Worm (Caenorhabditis elegans) whole organism, early embryonic: Measurements from ENCODE around the gene C03B1.4.

Experiments used
- B0310.2 ChIP-seq: sonication (generic microtip); optimal IDR thresholded peaks from 2 replicates; lab custom pipeline; 2016; ENCODE audit warnings: mild to moderate bottlenecking, missing genetic modification characterization, missing compliant biosample characterization
- F13C5.2 ChIP-seq: sonication (generic microtip); optimal IDR thresholded peaks from 2 replicates; lab custom pipeline; 2017; ENCODE audit warnings: mild to moderate bottlenecking, missing genetic modification characterization, inconsistent platforms, missing compliant biosample characterization
- aly-1 ChIP-seq: sonication (generic microtip); optimal IDR thresholded peaks from 2 replicates; lab custom pipeline; 2016; ENCODE audit warnings: missing genetic modification characterization, missing compliant biosample characterization
- ama-1 ChIP-seq: fragments of 150-350 bp; optimal IDR thresholded peaks from 2 replicates; lab custom pipeline; 2014
- ceh-13 ChIP-seq: fragments of 200-800 bp; sonication (Bioruptor generic); optimal IDR thresholded peaks from 2 replicates; lab custom pipeline; 2018; ENCODE audit warnings: mild to moderate bottlenecking, missing genetic modification characterization, missing compliant biosample characterization
- ceh-36 ChIP-seq: sonication (generic microtip); optimal IDR thresholded peaks from 2 replicates; lab custom pipeline; 2016; ENCODE audit warnings: missing genetic modification characterization, inconsistent platforms, missing compliant biosample characterization
- ets-7 ChIP-seq: sonication (generic microtip); optimal IDR thresholded peaks from 2 replicates; lab custom pipeline; 2016; ENCODE audit warnings: missing genotype, missing genetic modification characterization, missing compliant biosample characterization
- flt-1 ChIP-seq: fragments of 200-800 bp; sonication (Bioruptor generic); IDR thresholded peaks from 2 replicates; pipeline ENCODE4 v1.3.6; 2022; ENCODE audit warnings: missing genetic modification characterization, missing compliant biosample characterization
- hmbx-1 ChIP-seq: sonication (generic microtip); optimal IDR thresholded peaks from 2 replicates; lab custom pipeline; 2016; ENCODE audit warnings: mild to moderate bottlenecking, missing genetic modification characterization, missing compliant biosample characterization
- hmg-4 ChIP-seq: fragments of 200-800 bp; sonication (Bioruptor generic); optimal IDR thresholded peaks from 2 replicates; lab custom pipeline; 2018; ENCODE audit warnings: mild to moderate bottlenecking, missing genetic modification characterization, missing compliant biosample characterization
- hnd-1 ChIP-seq: sonication (generic microtip); optimal IDR thresholded peaks from 2 replicates; lab custom pipeline; 2016; ENCODE audit warnings: missing genetic modification characterization, missing compliant biosample characterization
- pes-1 ChIP-seq: fragments of 200-800 bp; sonication (Bioruptor generic); IDR thresholded peaks from 2 replicates; pipeline ENCODE4 v1.3.6; 2022; ENCODE audit warnings: missing genetic modification reagents, missing genetic modification characterization, missing compliant biosample characterization
- scrt-1 ChIP-seq: fragments of 200-800 bp; sonication (Bioruptor generic); IDR thresholded peaks from 2 replicates; pipeline ENCODE4 v1.3.6; 2022; ENCODE audit warnings: missing genetic modification characterization, missing compliant biosample characterization
- sea-1 ChIP-seq: fragments of 200-800 bp; sonication (Bioruptor generic); conservative IDR thresholded peaks from 2 replicates; pipeline ENCODE4 v1.3.6; 2022; ENCODE audit warnings: missing genetic modification characterization, missing compliant biosample characterization
- tbx-11 ChIP-seq: fragments of 200-800 bp; sonication (Bioruptor generic); IDR thresholded peaks from 2 replicates; pipeline ENCODE4 v1.3.6; 2022; ENCODE audit warnings: missing genetic modification characterization, missing compliant biosample characterization
- tbx-37 ChIP-seq: fragments of 200-800 bp; sonication (Bioruptor generic); conservative IDR thresholded peaks from 2 replicates; pipeline ENCODE4 v1.3.6; 2022; ENCODE audit warnings: missing genetic modification reagents, missing genetic modification characterization, missing compliant biosample characterization
- tra-4 ChIP-seq: sonication (generic microtip); optimal IDR thresholded peaks from 2 replicates; lab custom pipeline; 2017; ENCODE audit warnings: missing genetic modification characterization, missing compliant biosample characterization

The C03B1.4 gene

DNA sequence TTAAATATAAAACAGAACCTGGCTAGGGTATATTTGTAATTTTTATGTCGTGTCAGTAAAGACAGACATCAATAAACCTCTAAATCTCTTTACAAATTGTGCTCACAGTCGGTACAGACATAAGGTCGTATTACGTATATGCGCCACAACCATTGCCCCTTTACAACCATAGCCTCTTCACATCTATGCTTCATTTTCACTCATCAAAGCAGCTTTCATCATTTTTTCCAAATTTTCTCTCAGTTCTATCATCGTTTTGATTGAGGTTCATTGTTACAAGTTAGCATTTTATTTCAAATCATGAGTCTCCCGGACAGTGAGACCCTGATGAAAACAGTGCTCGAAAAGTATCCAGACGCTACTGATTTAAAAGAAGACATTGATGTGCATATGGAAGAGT, at the start of gene C03B1.4:
Gene C03B1.4 (plus strand): TSS at position 301 of the 400 bp plus-strand sequence.
- TF ChIP-seq scrt-1 (GFP tag; lab: Robert Waterston, UW) (no peak), hmbx-1 (no peak), aly-1 (tag; lab: Kevin White, UChicago) (no peak), F13C5.2 (tag; lab: Kevin White, UChicago) (no peak), tbx-37 (GFP tag; lab: Robert Waterston, UW) (no peak), hnd-1 (tag; lab: Kevin White, UChicago) (no peak), sea-1 (GFP tag; lab: Robert Waterston, UW) (no peak), tbx-11 (no peak), hmg-4 (GFP tag; lab: Kevin White, UChicago) (no peak), ceh-13 (GFP tag; lab: Kevin White, UChicago) (no peak), tra-4 (tag; lab: Kevin White, UChicago) (no peak), ets-7 (no peak), ama-1 (no peak), pes-1 (GFP tag; lab: Robert Waterston, UW) (no peak), B0310.2 (no peak), ceh-36 (tag; lab: Kevin White, UChicago) (no peak), flt-1 (GFP tag; lab: Robert Waterston, UW) (no peak)

DNA sequence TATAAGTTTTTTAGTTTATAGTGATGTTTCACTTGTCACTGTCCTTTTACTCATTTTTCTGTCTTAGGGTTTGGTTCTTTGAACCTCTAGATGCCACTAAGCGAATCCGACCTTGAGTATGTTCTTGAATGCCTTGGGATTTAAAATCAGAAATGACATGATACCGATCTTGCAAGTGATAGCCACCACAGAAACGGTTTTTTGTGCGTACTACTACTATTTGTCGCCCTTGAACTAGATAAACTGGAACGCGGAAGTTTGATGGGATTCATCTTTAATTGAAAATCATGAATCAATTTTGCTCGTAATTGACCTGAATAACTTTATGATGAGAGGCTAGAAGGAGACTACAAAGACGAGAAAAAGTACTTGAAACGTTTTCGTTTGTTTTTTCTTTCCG, 45.5 kb upstream of the C03B1.4 start:
- TF ChIP-seq ceh-36 (tag; lab: Kevin White, UChicago): no peak
- TF ChIP-seq pes-1 (GFP tag; lab: Robert Waterston, UW): no peak
- TF ChIP-seq ama-1: no peak
- TF ChIP-seq ets-7: no peak
- TF ChIP-seq tbx-11: no peak
- TF ChIP-seq hmg-4 (GFP tag; lab: Kevin White, UChicago): no peak
- no peak for TF ChIP-seq flt-1 (GFP tag; lab: Robert Waterston, UW)
- TF ChIP-seq ceh-13 (GFP tag; lab: Kevin White, UChicago): no peak
- TF ChIP-seq tbx-37 (GFP tag; lab: Robert Waterston, UW): no peak
- no peak for TF ChIP-seq F13C5.2 (tag; lab: Kevin White, UChicago)
- no peak for TF ChIP-seq scrt-1 (GFP tag; lab: Robert Waterston, UW)

DNA sequence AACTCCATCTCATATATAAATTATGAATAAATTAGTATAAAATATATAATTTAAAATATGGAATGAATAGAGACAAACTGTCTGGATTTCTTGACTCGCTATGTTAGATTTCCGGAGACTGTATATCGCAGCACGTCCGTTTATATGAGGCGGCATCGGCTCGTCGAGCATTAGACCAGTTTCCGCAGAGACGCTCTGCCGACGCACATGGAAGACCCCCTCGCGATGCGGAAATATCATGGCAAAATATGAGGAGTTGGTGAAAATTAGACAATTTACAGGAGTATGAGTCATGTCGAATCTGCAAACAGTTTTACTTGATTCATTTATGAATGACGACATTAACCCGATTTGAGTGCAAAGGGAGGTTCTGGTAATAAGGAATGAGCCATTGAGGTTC, 44.8 kb upstream of the C03B1.4 start, which contains the start of gene chtb-3:
Gene chtb-3 (minus strand): TSS at position 101 of the 400 bp plus-strand sequence.
- TF ChIP-seq B0310.2: no peak
- TF ChIP-seq flt-1 (GFP tag; lab: Robert Waterston, UW): no peak
- TF ChIP-seq tra-4 (tag; lab: Kevin White, UChicago): no peak
- TF ChIP-seq scrt-1 (GFP tag; lab: Robert Waterston, UW): no peak
- no peak for TF ChIP-seq tbx-37 (GFP tag; lab: Robert Waterston, UW)
- no peak for TF ChIP-seq ceh-13 (GFP tag; lab: Kevin White, UChicago)
- no peak for TF ChIP-seq F13C5.2 (tag; lab: Kevin White, UChicago)
- TF ChIP-seq aly-1 (tag; lab: Kevin White, UChicago): no peak
- no peak for TF ChIP-seq pes-1 (GFP tag; lab: Robert Waterston, UW)
- TF ChIP-seq ceh-36 (tag; lab: Kevin White, UChicago): no peak
- no peak for TF ChIP-seq ets-7
- TF ChIP-seq hnd-1 (tag; lab: Kevin White, UChicago): no peak
- no peak for TF ChIP-seq ama-1
- TF ChIP-seq hmg-4 (GFP tag; lab: Kevin White, UChicago): no peak
- no peak for TF ChIP-seq tbx-11
- no peak for TF ChIP-seq hmbx-1
- no peak for TF ChIP-seq sea-1 (GFP tag; lab: Robert Waterston, UW)

DNA sequence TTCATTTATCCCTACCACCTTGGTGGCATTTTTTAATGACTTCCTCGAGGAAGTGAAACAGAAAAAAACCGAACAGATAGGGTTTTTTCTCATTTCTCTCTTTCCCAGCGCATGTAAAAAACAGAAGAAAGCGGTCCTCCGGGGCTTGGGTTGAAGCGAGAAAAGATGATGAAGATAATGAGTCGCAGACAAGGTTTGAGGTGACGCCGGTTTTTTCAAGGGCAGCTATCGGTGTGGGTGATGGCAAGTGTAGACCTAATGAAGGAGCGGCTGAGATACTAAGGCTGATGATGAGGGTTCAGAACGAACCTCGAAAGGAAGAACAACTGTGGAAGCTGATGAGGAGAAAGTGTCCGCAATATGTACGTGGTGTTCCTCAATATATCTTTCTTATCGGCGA, 43.4 kb upstream of the C03B1.4 start:
- TF ChIP-seq tbx-37 (GFP tag; lab: Robert Waterston, UW) (no peak), ceh-13 (GFP tag; lab: Kevin White, UChicago) (no peak), tbx-11 (no peak), flt-1 (GFP tag; lab: Robert Waterston, UW) (no peak), tra-4 (tag; lab: Kevin White, UChicago) (no peak), hmbx-1 (no peak), ama-1 (no peak), B0310.2 (no peak), sea-1 (GFP tag; lab: Robert Waterston, UW) (no peak), ceh-36 (tag; lab: Kevin White, UChicago) (no peak), pes-1 (GFP tag; lab: Robert Waterston, UW) (no peak), hnd-1 (tag; lab: Kevin White, UChicago) (no peak), scrt-1 (GFP tag; lab: Robert Waterston, UW) (no peak), F13C5.2 (tag; lab: Kevin White, UChicago) (no peak), aly-1 (tag; lab: Kevin White, UChicago) (no peak), ets-7 (no peak), hmg-4 (GFP tag; lab: Kevin White, UChicago) (no peak)

DNA sequence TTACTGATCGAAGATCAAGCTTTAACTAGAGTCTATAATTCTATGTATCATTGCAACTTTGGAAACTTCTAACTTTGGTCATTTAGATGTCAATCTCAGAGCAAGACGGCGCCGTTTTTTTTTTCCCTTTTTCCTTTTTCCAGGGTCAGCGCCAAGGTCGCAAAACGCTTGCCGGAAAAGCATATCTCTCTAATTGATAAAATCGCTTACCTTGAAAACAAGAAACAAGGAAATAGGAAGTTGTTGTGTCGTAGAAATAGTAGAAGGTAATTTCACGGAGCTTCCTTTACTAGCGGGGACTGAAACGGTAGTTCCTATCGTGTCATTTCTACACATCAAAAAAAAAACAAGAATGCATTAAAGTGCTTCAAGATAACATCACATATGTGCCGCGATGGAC, 42.9 kb upstream of the C03B1.4 start:
- TF ChIP-seq pes-1 (GFP tag; lab: Robert Waterston, UW) (no peak), hmg-4 (GFP tag; lab: Kevin White, UChicago) (no peak), tra-4 (tag; lab: Kevin White, UChicago) (no peak), tbx-37 (GFP tag; lab: Robert Waterston, UW) (no peak), scrt-1 (GFP tag; lab: Robert Waterston, UW) (no peak), tbx-11 (no peak), flt-1 (GFP tag; lab: Robert Waterston, UW) (no peak), aly-1 (tag; lab: Kevin White, UChicago) (no peak), hmbx-1 (no peak), sea-1 (GFP tag; lab: Robert Waterston, UW) (no peak), ama-1 (no peak), B0310.2 (no peak), F13C5.2 (tag; lab: Kevin White, UChicago) (no peak)

DNA sequence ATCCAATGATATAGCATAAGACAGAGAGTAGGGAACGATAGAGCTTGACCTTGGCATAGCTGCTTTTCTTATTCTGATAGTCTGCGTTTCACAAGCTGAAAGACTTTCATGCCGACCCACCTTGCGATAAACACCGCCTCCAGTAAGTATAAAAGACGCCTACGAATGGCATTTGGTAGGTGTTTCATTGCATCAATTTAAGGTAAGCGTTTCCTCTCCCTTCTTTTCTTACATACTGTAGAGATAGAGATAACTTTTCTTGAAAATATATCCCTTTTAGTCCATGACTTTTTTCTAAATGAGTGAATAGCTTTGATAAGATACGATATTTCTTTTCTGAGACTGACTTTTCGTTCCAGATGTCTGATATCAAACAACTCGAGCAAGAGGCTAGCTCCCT, 41.2 kb upstream of the C03B1.4 start, which contains the start of gene col-167:
Gene col-167 (plus strand): TSS at position 360 of the 400 bp plus-strand sequence.
- no peak for TF ChIP-seq B0310.2
- no peak for TF ChIP-seq F13C5.2 (tag; lab: Kevin White, UChicago)
- TF ChIP-seq tra-4 (tag; lab: Kevin White, UChicago): no peak
- TF ChIP-seq tbx-37 (GFP tag; lab: Robert Waterston, UW): no peak
- TF ChIP-seq ets-7: no peak
- TF ChIP-seq ceh-36 (tag; lab: Kevin White, UChicago): no peak
- no peak for TF ChIP-seq scrt-1 (GFP tag; lab: Robert Waterston, UW)
- no peak for TF ChIP-seq flt-1 (GFP tag; lab: Robert Waterston, UW)
- TF ChIP-seq hmg-4 (GFP tag; lab: Kevin White, UChicago): no peak
- TF ChIP-seq pes-1 (GFP tag; lab: Robert Waterston, UW): no peak
